Fruit fly (Drosophila melanogaster) whole organism, embryonic: ENCODE measurements around the gene CG43902.

Source experiments
- Asciz ChIP-seq: fragments of 200-800 bp; sonication (Bioruptor generic); optimal IDR thresholded peaks from 2 replicates; lab custom pipeline; 2017; ENCODE audit warnings: missing biosample characterization, mild to moderate bottlenecking, missing genetic modification characterization, missing genetic modification reagents
- Awh ChIP-seq: fragments of 200-800 bp; sonication (Bioruptor generic); IDR thresholded peaks from 2 replicates; pipeline ENCODE4, ENCODE4 v1.3.6; 2022; ENCODE audit warnings: missing biosample characterization, missing genetic modification characterization
- CG10209 ChIP-seq: fragments of 200-800 bp; sonication (Bioruptor generic); optimal IDR thresholded peaks from 3 replicates; lab custom pipeline; 2017; ENCODE audit warnings: missing biosample characterization, mild to moderate bottlenecking, missing genetic modification characterization, missing genetic modification reagents
- CG10979 ChIP-seq: fragments of 200-800 bp; sonication (Bioruptor generic); optimal IDR thresholded peaks from 2 replicates; lab custom pipeline; 2018; ENCODE audit warnings: missing biosample characterization, mild to moderate bottlenecking, missing genetic modification characterization, moderate library complexity
- CG11504 ChIP-seq: fragments of 200-800 bp; sonication (Bioruptor generic); optimal IDR thresholded peaks from 3 replicates; lab custom pipeline; 2019; ENCODE audit warnings: missing biosample characterization, mild to moderate bottlenecking, missing genetic modification characterization, moderate library complexity
- CG11723 ChIP-seq: fragments of 200-800 bp; sonication (Bioruptor generic); optimal IDR thresholded peaks from 2 replicates; lab custom pipeline; 2017; ENCODE audit warnings: missing biosample characterization, mild to moderate bottlenecking, missing genetic modification characterization
- CG1233 ChIP-seq: fragments of 200-800 bp; sonication (Bioruptor generic); optimal IDR thresholded peaks from 4 replicates; lab custom pipeline; 2018; ENCODE audit warnings: missing biosample characterization, mild to moderate bottlenecking, missing genetic modification characterization
- CG12391 ChIP-seq: fragments of 200-800 bp; sonication (Bioruptor generic); optimal IDR thresholded peaks from 3 replicates; lab custom pipeline; 2018; ENCODE audit warnings: missing biosample characterization, mild to moderate bottlenecking, missing genetic modification characterization, moderate library complexity
- CG14710 ChIP-seq: fragments of 200-800 bp; sonication (Bioruptor generic); optimal IDR thresholded peaks from 3 replicates; lab custom pipeline; 2019; ENCODE audit warnings: missing biosample characterization, mild to moderate bottlenecking, missing genetic modification characterization, moderate library complexity
- CG15269 ChIP-seq: fragments of 200-800 bp; sonication (Bioruptor generic); optimal IDR thresholded peaks from 2 replicates; lab custom pipeline; 2018; ENCODE audit warnings: missing biosample characterization, mild to moderate bottlenecking, missing genetic modification characterization, moderate library complexity
- CG15479 ChIP-seq: fragments of 200-800 bp; sonication (Bioruptor generic); optimal IDR thresholded peaks from 3 replicates; lab custom pipeline; 2019; ENCODE audit warnings: missing biosample characterization, mild to moderate bottlenecking, missing genetic modification characterization, moderate library complexity
- CG16863 ChIP-seq: fragments of 200-800 bp; sonication (Bioruptor generic); optimal IDR thresholded peaks from 3 replicates; lab custom pipeline; 2016; ENCODE audit warnings: missing biosample characterization, missing genetic modification characterization
- CG2129 ChIP-seq: fragments of 200-800 bp; sonication (Bioruptor generic); IDR thresholded peaks from 2 replicates; pipeline ENCODE4 v1.3.6; 2022; ENCODE audit warnings: missing biosample characterization, missing genetic modification characterization; ENCODE audit not compliant: partially characterized antibody
- CG2199 ChIP-seq: fragments of 200-800 bp; sonication (Bioruptor generic); IDR thresholded peaks from 3 replicates; pipeline ENCODE4 v1.3.6; 2022; ENCODE audit warnings: missing biosample characterization, missing genetic modification characterization
- CG30403 ChIP-seq: fragments of 200-800 bp; sonication (Bioruptor generic); optimal IDR thresholded peaks from 3 replicates; lab custom pipeline; 2016; ENCODE audit warnings: missing biosample characterization, missing genetic modification characterization
- CG3065 ChIP-seq: fragments of 200-800 bp; sonication (Bioruptor generic); optimal IDR thresholded peaks from 2 replicates; lab custom pipeline; 2016; ENCODE audit warnings: missing biosample characterization, missing genetic modification characterization
- CG32532 ChIP-seq: fragments of 200-800 bp; sonication (Bioruptor generic); IDR thresholded peaks from 2 replicates; pipeline ENCODE4 v1.3.6; 2022; ENCODE audit warnings: missing biosample characterization, missing genetic modification characterization
- CG3281 ChIP-seq: fragments of 200-800 bp; sonication (Bioruptor generic); optimal IDR thresholded peaks from 3 replicates; lab custom pipeline; 2017; ENCODE audit warnings: missing biosample characterization, mild to moderate bottlenecking, missing genetic modification characterization
- CG33557 ChIP-seq: fragments of 200-800 bp; sonication (Bioruptor generic); optimal IDR thresholded peaks from 2 replicates; lab custom pipeline; 2019; ENCODE audit warnings: missing biosample characterization, mild to moderate bottlenecking, missing genetic modification characterization, moderate library complexity
- CG3995 ChIP-seq: fragments of 200-800 bp; sonication (Bioruptor generic); optimal IDR thresholded peaks from 3 replicates; lab custom pipeline; 2016; ENCODE audit warnings: missing biosample characterization, missing genetic modification characterization
- CG6854 ChIP-seq: fragments of 200-800 bp; sonication (Bioruptor generic); optimal IDR thresholded peaks from 3 replicates; lab custom pipeline; 2017; ENCODE audit warnings: missing biosample characterization, mild to moderate bottlenecking, missing genetic modification characterization
- CG7357 ChIP-seq: fragments of 200-800 bp; sonication (Bioruptor generic); IDR thresholded peaks from 3 replicates; pipeline ENCODE4 v1.3.6; 2022; ENCODE audit warnings: missing biosample characterization, missing genetic modification characterization
- CG7745 ChIP-seq: fragments of 200-800 bp; sonication (Bioruptor generic); optimal IDR thresholded peaks from 2 replicates; lab custom pipeline; 2018; ENCODE audit warnings: missing biosample characterization, mild to moderate bottlenecking, missing genetic modification characterization, moderate library complexity
- CG8281 ChIP-seq: fragments of 200-800 bp; sonication (Bioruptor generic); optimal IDR thresholded peaks from 2 replicates; lab custom pipeline; 2018; ENCODE audit warnings: missing biosample characterization, mild to moderate bottlenecking, missing genetic modification characterization, moderate library complexity
- CG8290 ChIP-seq, 3 experiments: fragments of 200-800 bp; sonication (Bioruptor generic); optimal IDR thresholded peaks; 2 replicates each; lab custom pipeline; 2016 to 2019; ENCODE audit warnings: missing biosample characterization in 3 of 3, missing genetic modification characterization in 3 of 3, mild to moderate bottlenecking in 2 of 3, moderate library complexity in 1 of 3
- CG8944 ChIP-seq: fragments of 200-800 bp; sonication (Bioruptor generic); optimal IDR thresholded peaks from 3 replicates; lab custom pipeline; 2016; ENCODE audit warnings: missing biosample characterization, missing genetic modification characterization
- Dad ChIP-seq: fragments of 200-800 bp; sonication (Bioruptor generic); optimal IDR thresholded peaks from 3 replicates; lab custom pipeline; 2016; ENCODE audit warnings: missing biosample characterization, missing genetic modification characterization
- Gsc ChIP-seq: fragments of 200-800 bp; sonication (Bioruptor generic); IDR thresholded peaks from 2 replicates; pipeline ENCODE4 v1.3.6; 2022; ENCODE audit warnings: missing biosample characterization, missing genetic modification characterization
- HmgZ ChIP-seq: fragments of 200-800 bp; sonication (Bioruptor generic); optimal IDR thresholded peaks from 2 replicates; lab custom pipeline; 2018; ENCODE audit warnings: missing biosample characterization, mild to moderate bottlenecking, missing genetic modification characterization
- Hr78 ChIP-seq, 2 experiments: fragments of 200-800 bp in 1 of 2; fragments of >200 bp in 1 of 2; sonication (Bioruptor generic) in 1 of 2; optimal IDR thresholded peaks; 2 replicates each; lab custom pipeline; 2017 to 2019; ENCODE audit warnings: missing biosample characterization in 2 of 2, missing genetic modification characterization in 2 of 2, mild to moderate bottlenecking in 1 of 2, moderate library complexity in 1 of 2
- MESR4 ChIP-seq: fragments of 200-800 bp; sonication (Bioruptor generic); optimal IDR thresholded peaks from 2 replicates; lab custom pipeline; 2018; ENCODE audit warnings: missing biosample characterization, mild to moderate bottlenecking, missing genetic modification characterization, moderate library complexity
- Sox102F ChIP-seq: fragments of 200-800 bp; sonication (Bioruptor generic); optimal IDR thresholded peaks from 2 replicates; lab custom pipeline; 2018; ENCODE audit warnings: missing biosample characterization, mild to moderate bottlenecking, missing genetic modification characterization, moderate library complexity
- ara ChIP-seq: fragments of 200-800 bp; sonication (Bioruptor generic); IDR thresholded peaks from 2 replicates; pipeline ENCODE4 v1.3.6; 2022; ENCODE audit warnings: missing biosample characterization, missing genetic modification characterization
- fd96Cb ChIP-seq: fragments of 200-800 bp; sonication (Bioruptor generic); optimal IDR thresholded peaks from 2 replicates; lab custom pipeline; 2018; ENCODE audit warnings: missing biosample characterization, mild to moderate bottlenecking, missing genetic modification characterization, moderate library complexity
- gem ChIP-seq: fragments of 200-800 bp; sonication (Bioruptor generic); optimal IDR thresholded peaks from 2 replicates; lab custom pipeline; 2019; ENCODE audit warnings: missing biosample characterization, mild to moderate bottlenecking, missing genetic modification characterization, moderate library complexity
- gt ChIP-seq: fragments of 200-800 bp; sonication (Bioruptor generic); IDR thresholded peaks from 2 replicates; pipeline ENCODE4 v1.3.6; 2022; ENCODE audit warnings: missing biosample characterization, missing genetic modification characterization
- hb ChIP-seq: fragments of 200-800 bp; sonication (Bioruptor generic); IDR thresholded peaks from 3 replicates; pipeline ENCODE4 v1.3.6; 2022; ENCODE audit warnings: missing biosample characterization, missing genetic modification characterization; ENCODE audit not compliant: partially characterized antibody
- inv ChIP-seq: fragments of 200-800 bp; sonication (Bioruptor generic); IDR thresholded peaks from 2 replicates; pipeline ENCODE4 v1.3.6; 2022; ENCODE audit warnings: missing biosample characterization, missing genetic modification characterization; ENCODE audit not compliant: partially characterized antibody
- jigr1 ChIP-seq: fragments of 200-800 bp; sonication (Bioruptor generic); IDR thresholded peaks from 3 replicates; pipeline ENCODE4 v1.3.6; 2022; ENCODE audit warnings: missing biosample characterization, missing genetic modification characterization
- onecut ChIP-seq: fragments of 200-800 bp; sonication (Bioruptor generic); IDR thresholded peaks from 2 replicates; pipeline ENCODE4 v1.3.6; 2022; ENCODE audit warnings: missing biosample characterization, missing genetic modification characterization
- pan ChIP-seq, 4 experiments: fragments of >200 bp in 3 of 4; fragments of 200-800 bp in 1 of 4; sonication (Bioruptor generic) in 1 of 4; optimal IDR thresholded peaks in 3 of 4; IDR thresholded peaks in 1 of 4; 2 replicates each; pipeline versions ENCODE4 v1.3.6 to Lab custom; 2017 to 2022; ENCODE audit warnings: missing biosample characterization in 2 of 4, missing genetic modification characterization in 2 of 4, mixed read lengths in 1 of 4
- pb ChIP-seq: fragments of 200-800 bp; sonication (Bioruptor generic); optimal IDR thresholded peaks from 3 replicates; lab custom pipeline; 2016; ENCODE audit warnings: missing biosample characterization, missing genetic modification characterization
- pfk ChIP-seq: fragments of 200-800 bp; sonication (Bioruptor generic); optimal IDR thresholded peaks from 2 replicates; lab custom pipeline; 2018; ENCODE audit warnings: missing biosample characterization, mild to moderate bottlenecking, missing genetic modification characterization, moderate library complexity
- seq ChIP-seq: fragments of 200-800 bp; sonication (Bioruptor generic); IDR thresholded peaks from 2 replicates; pipeline ENCODE4 v1.3.6; 2022; ENCODE audit warnings: missing biosample characterization, missing genetic modification characterization
- slbo ChIP-seq: fragments of 200-800 bp; sonication (Bioruptor generic); IDR thresholded peaks from 2 replicates; pipeline ENCODE4 v1.3.6; 2022; ENCODE audit warnings: missing biosample characterization, missing genetic modification characterization
- stc ChIP-seq: fragments of 200-800 bp; sonication (Bioruptor generic); IDR thresholded peaks from 2 replicates; pipeline ENCODE4 v1.3.6; 2022; ENCODE audit warnings: missing biosample characterization, missing genetic modification characterization
- tap ChIP-seq: fragments of 200-800 bp; optimal IDR thresholded peaks from 3 replicates; lab custom pipeline; 2019; ENCODE audit warnings: missing biosample characterization, mild to moderate bottlenecking, missing genetic modification characterization, moderate library complexity
- tll ChIP-seq, 2 experiments: fragments of 200-800 bp in 1 of 2; fragments of >200 bp in 1 of 2; sonication (Bioruptor generic) in 1 of 2; optimal IDR thresholded peaks; 2 replicates each; lab custom pipeline; 2017 to 2019; ENCODE audit warnings: missing biosample characterization in 2 of 2, missing genetic modification characterization in 2 of 2, mild to moderate bottlenecking in 1 of 2, moderate library complexity in 1 of 2
- ttk ChIP-seq: fragments of 200-800 bp; sonication (Bioruptor generic); IDR thresholded peaks from 2 replicates; pipeline ENCODE4 v2.1.2; 2022; ENCODE audit warnings: missing biosample characterization, missing genetic modification characterization

The CG43902 gene

DNA sequence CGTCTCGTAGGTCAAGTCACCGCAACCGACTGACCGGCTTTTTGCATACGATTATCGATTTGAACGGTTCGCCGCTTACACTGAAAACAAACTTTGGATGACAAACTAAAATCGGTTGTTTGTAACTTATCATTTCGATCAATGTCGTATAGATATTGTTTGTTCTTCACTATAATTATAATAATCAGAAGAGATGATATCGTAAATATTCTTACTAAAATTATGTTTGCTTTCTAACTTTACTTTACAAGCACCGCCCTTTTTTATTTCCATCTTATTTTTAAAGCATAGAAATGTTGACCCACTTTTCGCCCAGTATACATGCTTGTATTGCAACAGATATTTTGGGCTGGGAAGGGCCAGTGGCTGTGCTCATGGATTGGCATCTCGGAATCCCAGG is 74.8 kb downstream of the CG43902 start, which contains the start of gene CG2961 (continued):
- TF ChIP-seq CG2199 (no peak), CG14710 (tag; lab: Kevin White, UChicago) (no peak), tll (GFP tag; optimal IDR thresholded peaks at IDR 0.05; lab: Kevin White, UChicago) (no peak), CG15269 (tag; lab: Kevin White, UChicago) (peak; percentile 58), pan (optimal IDR thresholded peaks at IDR 0.05; lab: Kevin White, UChicago) (no peak), pan (GFP tag; optimal IDR thresholded peaks at IDR 0.05 in 1 of 2, IDR thresholded peaks at IDR 0.05 in 1 of 2) (peak in 1 of 2 experiments; percentile 57), CG8281 (tag; lab: Kevin White, UChicago) (peak; percentile 5), CG12391 (tag; lab: Kevin White, UChicago) (peak; percentile 31), onecut (GFP tag; lab: Robert Waterston, UW) (peak; percentile 36; the same call in 1 of the 2 replicates), CG3995 (GFP tag; lab: Kevin White, UChicago) (no peak), HmgZ (tag; lab: Kevin White, UChicago) (no peak), CG10979 (tag; lab: Kevin White, UChicago) (peak; percentile 25), Awh (GFP tag; lab: Robert Waterston, UW) (0 out of 2 replicates have a peak, but pooled peaks have one; percentile 17), CG2129 (GFP tag; lab: Robert Waterston, UW) (no peak), hb (GFP tag; lab: Robert Waterston, UW) (no peak), CG8944 (GFP tag; lab: Kevin White, UChicago) (no peak), ttk (GFP tag; lab: Robert Waterston, UW) (peak; percentile 54; the same call in 1 of the 2 replicates), CG11504 (tag; lab: Kevin White, UChicago) (peak; percentile 54), CG1233 (GFP tag; lab: Kevin White, UChicago) (no peak), pfk (GFP tag; lab: Kevin White, UChicago) (no peak), jigr1 (GFP tag; lab: Robert Waterston, UW) (no peak), CG8290 (GFP tag; optimal IDR thresholded peaks at IDR 0.05; lab: Kevin White, UChicago) (no peak), CG8290 (tag; optimal IDR thresholded peaks at IDR 0.05; lab: Kevin White, UChicago) (no peak), inv (GFP tag; lab: Robert Waterston, UW) (no peak), Hr78 (GFP tag; optimal IDR thresholded peaks at IDR 0.05; lab: Kevin White, UChicago) (peak in 1 of 2 experiments; percentile 73), CG33557 (GFP tag; lab: Kevin White, UChicago) (no peak), Dad (GFP tag; lab: Kevin White, UChicago) (no peak), pb (GFP tag; lab: Kevin White, UChicago) (no peak), CG7745 (tag; lab: Kevin White, UChicago) (no peak), tap (tag; lab: Kevin White, UChicago) (peak; percentile 50), MESR4 (GFP tag; lab: Kevin White, UChicago) (no peak), stc (GFP tag; lab: Robert Waterston, UW) (peak; percentile 52), gt (no peak), Sox102F (GFP tag; lab: Kevin White, UChicago) (peak; percentile 64), CG11723 (GFP tag; lab: Kevin White, UChicago) (no peak), gem (tag; lab: Kevin White, UChicago) (peak; percentile 59), CG32532 (GFP tag; lab: Robert Waterston, UW) (no peak), CG3281 (GFP tag; lab: Kevin White, UChicago) (no peak), CG16863 (GFP tag; lab: Kevin White, UChicago) (no peak), CG7357 (GFP tag; lab: Robert Waterston, UW) (no peak), fd96Cb (tag; lab: Kevin White, UChicago) (peak; percentile 32), Gsc (GFP tag; lab: Robert Waterston, UW) (no peak), CG3065 (GFP tag; lab: Kevin White, UChicago) (no peak), CG30403 (GFP tag; lab: Kevin White, UChicago) (no peak), Asciz (no peak), CG6854 (GFP tag; lab: Kevin White, UChicago) (no peak), slbo (peak; percentile 17; the same call in 1 of the 2 replicates), CG15479 (GFP tag; lab: Kevin White, UChicago) (no peak), CG10209 (GFP tag; lab: Kevin White, UChicago) (no peak), ara (no peak), seq (GFP tag; lab: Robert Waterston, UW) (0 out of 2 replicates have a peak, but pooled peaks have one; percentile 42)
